Worm (Caenorhabditis elegans): ENCODE results near the gene F13H10.8.

Gene F13H10.8

DNA sequence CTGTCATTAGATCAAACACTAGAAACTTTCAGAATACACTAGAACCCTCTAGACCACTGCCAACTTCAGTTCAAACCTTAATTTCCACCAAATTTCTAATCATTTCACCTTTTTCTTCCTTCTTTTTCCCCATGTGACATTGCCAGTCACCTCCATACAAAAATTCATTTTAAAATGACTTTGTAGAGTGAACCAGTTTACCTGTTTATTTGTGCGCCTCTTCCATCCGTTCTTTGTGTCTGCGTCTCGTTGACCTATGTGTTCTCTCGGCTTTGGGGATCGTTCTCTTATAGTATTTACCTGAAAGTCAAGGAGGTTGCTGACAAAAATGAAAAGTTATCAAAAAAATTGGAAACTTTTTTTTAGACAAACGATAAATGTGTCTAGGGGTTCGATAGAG is 39.7 kb upstream of the F13H10.8 start (continued):
- TF ChIP-seq jun-1 (tag; optimal IDR thresholded peaks at IDR 0.05) (no peak), ama-1 (optimal IDR thresholded peaks at IDR 0.05) (no peak), dpl-1 (GFP tag; optimal IDR thresholded peaks at IDR 0.05) (no peak), pqm-1 (tag; optimal IDR thresholded peaks at IDR 0.05) (no peak), F16B12.6 (tag; optimal IDR thresholded peaks at IDR 0.05) (no peak), mab-9 (GFP tag; IDR thresholded peaks at IDR 0.05) (no peak), lsy-2 (tag; optimal IDR thresholded peaks at IDR 0.05) (no peak), zag-1 (tag; optimal IDR thresholded peaks at IDR 0.05) (no peak), nhr-85 (tag) (peak; percentile 73), unc-86 (tag; optimal IDR thresholded peaks at IDR 0.05) (no peak), xbp-1 (tag; optimal IDR thresholded peaks at IDR 0.05) (no peak), vab-15 (tag; optimal IDR thresholded peaks at IDR 0.05) (no peak), hpl-2 (GFP tag; optimal IDR thresholded peaks at IDR 0.05) (no peak), nhr-20 (tag; optimal IDR thresholded peaks at IDR 0.05) (peak; percentile 14), irx-1 (tag; optimal IDR thresholded peaks at IDR 0.05) (no peak), Y116A8C.19 (tag; optimal IDR thresholded peaks at IDR 0.05; ENCODE audit: borderline replicate concordance) (no peak), tbx-2 (tag; optimal IDR thresholded peaks at IDR 0.05) (no peak), unc-130 (tag; optimal IDR thresholded peaks at IDR 0.05) (no peak), tlp-1 (tag; optimal IDR thresholded peaks at IDR 0.05) (no peak), nhr-90 (tag; optimal IDR thresholded peaks at IDR 0.05; ENCODE audit: poor library complexity) (no peak), hlh-4 (tag; optimal IDR thresholded peaks at IDR 0.05) (no peak), aha-1 (tag; optimal IDR thresholded peaks at IDR 0.05) (no peak), pag-3 (tag; optimal IDR thresholded peaks at IDR 0.05; ENCODE audit: borderline replicate concordance, insufficient read depth) (no peak), C16A3.4 (tag; optimal IDR thresholded peaks at IDR 0.05) (no peak), efl-1 (optimal IDR thresholded peaks at IDR 0.05) (no peak), efl-1 (GFP tag; optimal IDR thresholded peaks at IDR 0.05 in 1 of 2) (peak in 1 of 2 experiments; percentile 2), unc-98 (GFP tag; IDR thresholded peaks at IDR 0.05) (no peak), fkh-10 (GFP tag; optimal IDR thresholded peaks at IDR 0.05) (no peak), zip-4 (GFP tag; optimal IDR thresholded peaks at IDR 0.05) (no peak), mep-1 (tag; optimal IDR thresholded peaks at IDR 0.05) (peak; percentile 6), fos-1 (tag; optimal IDR thresholded peaks at IDR 0.05) (no peak), snpc-4 (tag; optimal IDR thresholded peaks at IDR 0.05) (no peak), lin-14 (GFP tag; optimal IDR thresholded peaks at IDR 0.05) (peak; percentile 62), ets-5 (GFP tag; IDR thresholded peaks at IDR 0.05) (no peak), fkh-8 (tag; optimal IDR thresholded peaks at IDR 0.05) (no peak), unc-30 (tag; optimal IDR thresholded peaks at IDR 0.05) (no peak), rnt-1 (tag; optimal IDR thresholded peaks at IDR 0.05) (no peak), elt-3 (tag; optimal IDR thresholded peaks at IDR 0.05) (no peak), egl-13 (tag; optimal IDR thresholded peaks at IDR 0.05) (no peak), unc-62 (GFP tag; optimal IDR thresholded peaks at IDR 0.05) (no peak), ztf-4 (tag; optimal IDR thresholded peaks at IDR 0.05) (no peak), nhr-77 (tag; optimal IDR thresholded peaks at IDR 0.05) (no peak), hlh-17 (GFP tag; optimal IDR thresholded peaks at IDR 0.05; ENCODE audit: borderline replicate concordance) (no peak), ces-1 (GFP tag; optimal IDR thresholded peaks at IDR 0.05) (no peak), grh-1 (GFP tag; IDR thresholded peaks at IDR 0.05) (0 out of 2 replicates have a peak, but pooled peaks have one; percentile 23)

DNA sequence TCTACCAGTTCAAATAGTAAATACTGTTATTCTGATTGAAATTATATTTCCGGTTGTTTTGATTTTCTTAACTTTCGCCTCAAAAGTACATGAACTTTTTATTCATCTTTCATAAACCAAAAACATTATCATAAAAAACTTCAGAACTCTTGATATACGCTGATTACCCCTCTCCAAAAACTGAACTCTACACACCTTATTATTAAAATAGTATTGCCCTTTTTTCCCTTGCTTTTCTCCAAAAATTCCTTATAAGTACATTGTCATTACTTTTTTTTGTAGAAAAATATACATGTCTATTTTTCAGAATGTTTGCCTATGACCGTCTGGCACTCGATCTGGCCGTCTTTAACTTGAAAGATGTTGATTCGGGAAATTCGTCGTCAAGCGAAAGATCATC is 38.6 kb upstream of the F13H10.8 start, which contains the start of gene Y43E12A.2:
Y43E12A.2 (plus strand) TSS at position 301 of the 400 bp plus-strand sequence.
- no peak for TF ChIP-seq nhr-71 (tag; optimal IDR thresholded peaks at IDR 0.05)
- TF ChIP-seq C16A3.4 (tag; optimal IDR thresholded peaks at IDR 0.05) = no peak
- no peak for TF ChIP-seq hlh-4 (tag; optimal IDR thresholded peaks at IDR 0.05)
- no peak for TF ChIP-seq unc-130 (tag; optimal IDR thresholded peaks at IDR 0.05)
- no peak for TF ChIP-seq ceh-88 (GFP tag; IDR thresholded peaks at IDR 0.05)
